Worm (Caenorhabditis elegans) whole organism, L4 larva: ENCODE measurements around the gene atg-2.
A peak's percentile ranks its signal among the peaks of the same experiment; 100 is the strongest.

Experiments used
- F26F4.8 ChIP-seq: fragments of 200-800 bp; sonication (Bioruptor generic); conservative IDR thresholded peaks from 2 replicates; pipeline ENCODE4 v1.3.6; 2022; ENCODE audit warnings: missing genetic modification characterization, missing compliant biosample characterization
- F49E8.2 ChIP-seq: sonication (generic microtip); optimal IDR thresholded peaks from 2 replicates; lab custom pipeline; 2016; ENCODE audit warnings: missing compliant biosample characterization, mild to moderate bottlenecking, missing genetic modification characterization, borderline replicate concordance
- T20F7.1 ChIP-seq: fragments of 200-800 bp; sonication (Bioruptor generic); optimal IDR thresholded peaks from 2 replicates; lab custom pipeline; 2018; ENCODE audit warnings: mild to moderate bottlenecking, missing genetic modification characterization, missing compliant biosample characterization
- T26A8.4 ChIP-seq: fragments of 200-800 bp; sonication (Bioruptor generic); IDR thresholded peaks from 2 replicates; pipeline ENCODE4 v1.3.6; 2022; ENCODE audit warnings: missing genetic modification characterization, missing compliant biosample characterization
- aha-1 ChIP-seq: fragments of 150-350 bp; peaks from one replicate; lab custom pipeline; 2014; ENCODE audit warnings: missing biosample characterization, missing genetic modification characterization
- attf-4 ChIP-seq: sonication (generic microtip); optimal IDR thresholded peaks from 3 replicates; lab custom pipeline; 2017; ENCODE audit warnings: missing biosample characterization, missing genetic modification characterization
- ceh-32 ChIP-seq: sonication (generic microtip); optimal IDR thresholded peaks from 2 replicates; lab custom pipeline; 2016; ENCODE audit warnings: mild to moderate bottlenecking, missing genetic modification characterization, missing compliant biosample characterization; ENCODE audit not compliant: poor library complexity
- ces-1 ChIP-seq: fragments of 150-350 bp; sonication (generic microtip); optimal IDR thresholded peaks from 4 replicates; lab custom pipeline; 2014; ENCODE audit warnings: missing biosample characterization, missing genetic modification reagents, missing genetic modification characterization
- cey-2 ChIP-seq: sonication (generic microtip); optimal IDR thresholded peaks from 3 replicates; lab custom pipeline; 2017; ENCODE audit warnings: missing genetic modification characterization, mild to moderate bottlenecking, missing compliant biosample characterization, antibody characterized with exemption, borderline replicate concordance; ENCODE audit not compliant: insufficient read depth
- daf-16 ChIP-seq, 3 experiments: sonication (generic microtip); optimal IDR thresholded peaks; 2 replicates each; lab custom pipeline; 2016 to 2017; ENCODE audit warnings: missing genetic modification characterization in 3 of 3, missing genetic modification reagents in 3 of 3, mild to moderate bottlenecking in 2 of 3, missing compliant biosample characterization in 2 of 3, missing biosample characterization in 1 of 3, moderate library complexity in 1 of 3
- dmd-6 ChIP-seq: fragments of 200-800 bp; sonication (Bioruptor generic); IDR thresholded peaks from 2 replicates; pipeline ENCODE4 v1.3.6; 2022; ENCODE audit warnings: missing genetic modification reagents, missing genetic modification characterization, missing compliant biosample characterization
- dve-1 ChIP-seq: sonication (generic microtip); optimal IDR thresholded peaks from 2 replicates; lab custom pipeline; 2017; ENCODE audit warnings: antibody characterized with exemption, mild to moderate bottlenecking, missing genetic modification characterization, missing compliant biosample characterization; ENCODE audit not compliant: insufficient read depth
- fos-1 ChIP-seq: fragments of 150-350 bp; optimal IDR thresholded peaks from 2 replicates; lab custom pipeline; 2014; ENCODE audit warnings: missing biosample characterization, missing genetic modification characterization
- hlh-11 ChIP-seq: fragments of 200-800 bp; sonication (Bioruptor generic); optimal IDR thresholded peaks from 2 replicates; lab custom pipeline; 2018; ENCODE audit warnings: mild to moderate bottlenecking, missing genetic modification characterization, missing compliant biosample characterization
- hlh-30 ChIP-seq: sonication (generic microtip); optimal IDR thresholded peaks from 2 replicates; lab custom pipeline; 2017; ENCODE audit warnings: antibody characterized with exemption, mild to moderate bottlenecking, missing genetic modification characterization, missing compliant biosample characterization; ENCODE audit not compliant: insufficient read depth
- lim-7 ChIP-seq: fragments of 200-800 bp; sonication (Bioruptor generic); IDR thresholded peaks from 2 replicates; pipeline ENCODE4 v1.3.6; 2022; ENCODE audit warnings: missing genetic modification characterization, missing compliant biosample characterization
- lin-1 ChIP-seq: fragments of 200-800 bp; sonication (Bioruptor generic); IDR thresholded peaks from 2 replicates; pipeline ENCODE4 v1.3.6; 2022; ENCODE audit warnings: missing genetic modification reagents, missing genetic modification characterization, missing compliant biosample characterization
- mdl-1 ChIP-seq, 2 experiments: fragments of 150-350 bp in 1 of 2; sonication (generic microtip) in 1 of 2; optimal IDR thresholded peaks; 2 replicates each; lab custom pipeline; 2014 to 2017; ENCODE audit warnings: missing biosample characterization in 2 of 2, missing genetic modification characterization in 2 of 2
- mes-2 ChIP-seq: sonication (generic microtip); optimal IDR thresholded peaks from 2 replicates; lab custom pipeline; 2016; ENCODE audit warnings: missing genotype, mild to moderate bottlenecking, missing genetic modification characterization, missing compliant biosample characterization; ENCODE audit not compliant: poor library complexity, severe bottlenecking
- mxl-2 ChIP-seq: fragments of 200-800 bp; sonication (Bioruptor generic); conservative IDR thresholded peaks from 2 replicates; pipeline ENCODE4 v1.3.6; 2022; ENCODE audit warnings: missing genetic modification reagents, missing genetic modification characterization, missing compliant biosample characterization
- mxl-3 ChIP-seq: fragments of 200-800 bp; sonication (Bioruptor generic); optimal IDR thresholded peaks from 2 replicates; lab custom pipeline; 2018; ENCODE audit warnings: mild to moderate bottlenecking, missing genetic modification characterization, missing compliant biosample characterization
- nhr-10 ChIP-seq: fragments of 150-350 bp; optimal IDR thresholded peaks from 2 replicates; lab custom pipeline; 2014; ENCODE audit warnings: missing biosample characterization, missing genetic modification characterization
- nhr-102 ChIP-seq: sonication (generic microtip); optimal IDR thresholded peaks from 2 replicates; lab custom pipeline; 2016; ENCODE audit warnings: mild to moderate bottlenecking, missing genetic modification characterization, moderate library complexity, missing compliant biosample characterization
- nhr-11 ChIP-seq: fragments of 150-350 bp; optimal IDR thresholded peaks from 2 replicates; lab custom pipeline; 2014; ENCODE audit warnings: missing biosample characterization, missing genetic modification characterization
- nhr-28 ChIP-seq: fragments of 150-350 bp; optimal IDR thresholded peaks from 2 replicates; lab custom pipeline; 2014; ENCODE audit warnings: missing biosample characterization, missing genetic modification characterization
- nhr-48 ChIP-seq: sonication (generic microtip); optimal IDR thresholded peaks from 2 replicates; lab custom pipeline; 2016; ENCODE audit warnings: mild to moderate bottlenecking, missing genetic modification characterization, missing compliant biosample characterization
- nhr-76 ChIP-seq: fragments of 150-350 bp; optimal IDR thresholded peaks from 2 replicates; lab custom pipeline; 2014; ENCODE audit warnings: missing biosample characterization, missing genetic modification characterization
- nhr-77 ChIP-seq: fragments of 150-350 bp; optimal IDR thresholded peaks from 2 replicates; lab custom pipeline; 2014; ENCODE audit warnings: missing biosample characterization, missing genetic modification characterization
- php-3 ChIP-seq: fragments of 200-800 bp; sonication (Bioruptor generic); IDR thresholded peaks from 2 replicates; pipeline ENCODE4 v1.3.6; 2022; ENCODE audit warnings: missing genetic modification reagents, missing genetic modification characterization, missing compliant biosample characterization
- pqm-1 ChIP-seq: sonication (generic microtip); optimal IDR thresholded peaks from 2 replicates; lab custom pipeline; 2017; ENCODE audit warnings: missing biosample characterization, missing genetic modification characterization
- rbr-2 ChIP-seq: sonication (generic microtip); optimal IDR thresholded peaks from 2 replicates; lab custom pipeline; 2016; ENCODE audit warnings: missing genotype, missing genetic modification characterization, missing compliant biosample characterization
- saeg-2 ChIP-seq: fragments of 200-800 bp; sonication (Bioruptor generic); IDR thresholded peaks from 2 replicates; pipeline ENCODE4 v1.3.6; 2022; ENCODE audit warnings: missing genetic modification reagents, missing genetic modification characterization, missing compliant biosample characterization
- spr-1 ChIP-seq: sonication (generic microtip); optimal IDR thresholded peaks from 2 replicates; lab custom pipeline; 2016; ENCODE audit warnings: mild to moderate bottlenecking, missing genetic modification characterization, missing compliant biosample characterization
- tag-97 ChIP-seq: fragments of 200-800 bp; sonication (Bioruptor generic); IDR thresholded peaks from 2 replicates; pipeline ENCODE4 v1.3.6; 2022; ENCODE audit warnings: missing genetic modification characterization, missing compliant biosample characterization
- tra-1 ChIP-seq: fragments of 200-800 bp; sonication (Bioruptor generic); IDR thresholded peaks from 2 replicates; pipeline ENCODE4 v1.3.6; 2022; ENCODE audit warnings: missing genetic modification reagents, missing genetic modification characterization, missing compliant biosample characterization
- unc-62 ChIP-seq, 3 experiments: fragments of 150-350 bp in 1 of 3; sonication (generic microtip); optimal IDR thresholded peaks in 2 of 3; peaks in 1 of 3; 1 replicate in 1 of 3; 2 replicates in 2 of 3; lab custom pipeline; 2014 to 2017; ENCODE audit warnings: missing biosample characterization in 3 of 3, missing genetic modification characterization in 3 of 3, missing genetic modification reagents in 3 of 3, missing genotype in 1 of 3
- zfp-2 ChIP-seq: sonication (generic microtip); optimal IDR thresholded peaks from 2 replicates; lab custom pipeline; 2016; ENCODE audit warnings: mild to moderate bottlenecking, missing genetic modification characterization, missing compliant biosample characterization
- zfp-3 ChIP-seq: fragments of 200-800 bp; sonication (Bioruptor generic); conservative IDR thresholded peaks from 2 replicates; pipeline ENCODE4 v1.3.6; 2022; ENCODE audit warnings: missing genetic modification reagents, missing genetic modification characterization, missing compliant biosample characterization

Gene atg-2

DNA sequence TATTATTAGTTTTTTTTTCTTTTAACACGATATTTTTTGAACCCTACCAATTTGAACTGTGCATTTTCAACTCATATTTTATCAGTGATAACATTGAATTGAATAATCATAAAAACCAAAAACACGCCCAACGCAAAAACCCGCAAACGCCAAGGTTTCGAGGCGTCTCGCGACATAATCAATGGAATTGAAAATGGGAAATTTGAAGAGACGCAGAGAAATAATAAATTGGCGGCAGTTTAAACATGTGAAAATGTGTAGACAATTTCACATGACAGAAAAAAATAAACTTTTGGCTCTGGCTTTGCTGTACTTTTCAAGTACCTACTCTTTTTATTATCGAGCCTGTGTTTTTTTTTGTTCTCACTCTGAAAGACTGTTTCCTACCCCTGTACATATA, 1.7 kb upstream of the atg-2 start (continued):
- TF ChIP-seq hlh-11 (tag; lab: Kevin White, UChicago) = peak; percentile 86

DNA sequence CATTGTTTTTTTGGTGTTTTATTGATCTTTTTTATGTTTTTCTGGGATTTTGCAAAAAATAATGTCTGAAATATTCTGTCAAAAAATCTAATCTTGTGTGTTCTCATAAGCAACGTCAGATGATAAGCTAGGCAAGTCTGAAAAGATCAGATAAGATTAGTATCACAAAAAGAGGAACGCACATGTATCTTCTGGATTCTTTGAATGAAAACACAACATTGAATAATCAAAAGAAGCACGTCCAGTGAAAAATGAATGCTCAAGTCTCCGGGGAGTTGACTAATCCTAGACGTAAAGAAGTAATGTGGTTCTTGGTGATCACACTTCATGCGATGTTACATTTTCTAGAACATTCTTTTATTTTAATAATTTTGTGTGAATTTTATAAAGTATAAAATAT, 1.1 kb upstream of the atg-2 start:
- TF ChIP-seq F49E8.2 (no peak), zfp-2 (tag; lab: Kevin White, UChicago) (no peak), ces-1 (no peak), saeg-2 (GFP tag; lab: Robert Waterston, UW) (no peak), spr-1 (no peak), dve-1 (tag; lab: Kevin White, UChicago) (no peak), F26F4.8 (GFP tag; lab: Robert Waterston, UW) (no peak), fos-1 (tag; lab: Kevin White, UChicago) (no peak), T20F7.1 (GFP tag; lab: Kevin White, UChicago) (no peak), daf-16 (GFP tag; optimal IDR thresholded peaks at IDR 0.05; lab: Kevin White, UChicago) (no peak), daf-16 (tag; optimal IDR thresholded peaks at IDR 0.05; lab: Kevin White, UChicago) (no peak), zfp-3 (GFP tag; lab: Robert Waterston, UW) (no peak), mxl-3 (GFP tag; lab: Kevin White, UChicago) (no peak), cey-2 (tag; lab: Kevin White, UChicago) (no peak)

DNA sequence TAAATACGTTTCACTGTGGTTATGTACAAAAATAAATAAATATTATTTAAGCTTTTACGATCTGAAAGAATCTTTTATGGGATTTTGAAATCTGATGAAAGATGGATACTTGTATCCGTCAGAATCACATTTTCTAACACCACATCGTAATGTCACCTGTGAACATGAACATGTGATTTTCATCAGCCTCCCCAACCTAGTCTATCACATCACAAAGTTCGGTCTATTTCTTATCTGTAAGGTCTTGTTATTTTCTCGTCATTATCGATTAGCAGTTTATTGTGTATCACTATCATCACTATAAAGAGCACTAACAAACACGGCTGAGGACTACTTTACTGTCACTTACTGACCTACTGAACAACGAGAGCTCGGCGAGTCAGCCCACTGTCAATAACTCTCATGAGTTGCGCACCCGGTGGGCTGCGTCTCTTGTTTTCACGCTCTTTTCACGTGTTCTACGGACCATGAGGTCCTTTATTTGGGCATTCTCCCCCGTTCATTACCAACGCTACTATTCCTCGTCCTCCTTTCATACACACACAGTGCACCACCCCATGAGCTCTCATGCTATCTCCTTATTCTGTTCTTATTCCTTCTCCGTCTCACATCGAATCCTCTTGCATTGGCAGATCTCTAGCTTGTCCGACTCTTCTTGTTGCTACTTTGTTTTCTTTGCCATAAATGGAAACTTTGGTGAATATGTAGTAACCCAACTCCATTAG, 736 bp downstream of the atg-2 start:
- TF ChIP-seq php-3 (GFP tag; lab: Robert Waterston, UW) (0 out of 2 replicates have a peak, but pooled peaks have one; percentile 7), dmd-6 (GFP tag; lab: Robert Waterston, UW) (peak; percentile 52; the same call in 1 of the 2 replicates), nhr-10 (tag; lab: Kevin White, UChicago) (peak; percentile 2), T26A8.4 (GFP tag; lab: Robert Waterston, UW) (0 out of 2 replicates have a peak, but pooled peaks have one; percentile 24), lim-7 (no peak), F26F4.8 (GFP tag; lab: Robert Waterston, UW) (0 out of 2 replicates have a peak, but pooled peaks have one; percentile 38), nhr-102 (tag; lab: Kevin White, UChicago) (peak; percentile 5), daf-16 (GFP tag; optimal IDR thresholded peaks at IDR 0.05; lab: Kevin White, UChicago) (no peak), daf-16 (tag; optimal IDR thresholded peaks at IDR 0.05; lab: Kevin White, UChicago) (peak; percentile 83), cey-2 (tag; lab: Kevin White, UChicago) (no peak), nhr-11 (tag; lab: Kevin White, UChicago) (peak; percentile 33), nhr-28 (tag; lab: Kevin White, UChicago) (peak; percentile 85), rbr-2 (tag; lab: Kevin White, UChicago) (no peak), nhr-76 (tag; lab: Kevin White, UChicago) (no peak), tag-97 (no peak), ceh-32 (tag; lab: Kevin White, UChicago) (no peak), pqm-1 (tag; lab: Kevin White, UChicago) (peak; percentile 2), hlh-30 (tag; lab: Kevin White, UChicago) (peak; percentile 77), hlh-11 (tag; lab: Kevin White, UChicago) (peak; percentile 70), nhr-77 (tag; lab: Kevin White, UChicago) (peak; percentile 6), tra-1 (peak; percentile 39; the same call in 1 of the 2 replicates), unc-62 (GFP tag; optimal IDR thresholded peaks at IDR 0.05 in 1 of 2; lab: Kevin White, UChicago) (peak in 1 of 2 experiments; percentile 56), unc-62 (tag; optimal IDR thresholded peaks at IDR 0.05; lab: Kevin White, UChicago) (no peak), nhr-48 (tag; lab: Kevin White, UChicago) (peak; percentile 36), mdl-1 (tag; optimal IDR thresholded peaks at IDR 0.05; lab: Kevin White, UChicago) (peak in 1 of 2 experiments; percentile 51), aha-1 (tag; lab: Kevin White, UChicago) (peak; percentile 28), lin-1 (no peak), T20F7.1 (GFP tag; lab: Kevin White, UChicago) (peak; percentile 44), mes-2 (tag; lab: Kevin White, UChicago) (peak; percentile 16), dve-1 (tag; lab: Kevin White, UChicago) (peak; percentile 63), attf-4 (tag; lab: Kevin White, UChicago) (no peak), mxl-2 (peak; percentile 75; the same call in 1 of the 2 replicates)
